Fruit fly (Drosophila melanogaster) whole organism, embryonic: ENCODE measurements around the gene CG2767.

Experiments used
- CG11247 ChIP-seq: fragments of 200-800 bp; sonication (Bioruptor generic); IDR thresholded peaks from 2 replicates; pipeline ENCODE4 v1.3.6; 2022; ENCODE audit warnings: missing biosample characterization, missing genetic modification characterization
- CG11504 ChIP-seq: fragments of 200-800 bp; sonication (Bioruptor generic); optimal IDR thresholded peaks from 3 replicates; lab custom pipeline; 2019; ENCODE audit warnings: missing biosample characterization, mild to moderate bottlenecking, missing genetic modification characterization, moderate library complexity
- CG12104 ChIP-seq: fragments of 200-800 bp; sonication (Bioruptor generic); optimal IDR thresholded peaks from 3 replicates; lab custom pipeline; 2016; ENCODE audit warnings: missing biosample characterization, missing genetic modification characterization
- CG13296 ChIP-seq: fragments of 200-800 bp; sonication (Bioruptor generic); optimal IDR thresholded peaks from 3 replicates; lab custom pipeline; 2018; ENCODE audit warnings: missing biosample characterization, mild to moderate bottlenecking, missing genetic modification characterization
- CG13624 ChIP-seq: fragments of 200-800 bp; sonication (Bioruptor generic); optimal IDR thresholded peaks from 2 replicates; lab custom pipeline; 2016; ENCODE audit warnings: missing biosample characterization, missing genetic modification characterization
- CG1792 ChIP-seq: fragments of 200-800 bp; sonication (Bioruptor generic); optimal IDR thresholded peaks from 2 replicates; lab custom pipeline; 2016; ENCODE audit warnings: missing biosample characterization, missing genetic modification characterization
- CG18011 ChIP-seq: fragments of 200-800 bp; sonication (Bioruptor generic); optimal IDR thresholded peaks from 2 replicates; lab custom pipeline; 2017; ENCODE audit warnings: missing biosample characterization, missing genetic modification characterization, mild to moderate bottlenecking, moderate library complexity, missing genotype
- CG1832 ChIP-seq: fragments of 200-800 bp; sonication (Bioruptor generic); optimal IDR thresholded peaks from 2 replicates; lab custom pipeline; 2017; ENCODE audit warnings: missing biosample characterization, mild to moderate bottlenecking, missing genetic modification characterization, inconsistent platforms
- CG18764 ChIP-seq: fragments of 200-800 bp; sonication (Bioruptor generic); optimal IDR thresholded peaks from 3 replicates; lab custom pipeline; 2016; ENCODE audit warnings: missing biosample characterization, missing genetic modification characterization
- CG32532 ChIP-seq: fragments of 200-800 bp; sonication (Bioruptor generic); IDR thresholded peaks from 2 replicates; pipeline ENCODE4 v1.3.6; 2022; ENCODE audit warnings: missing biosample characterization, missing genetic modification characterization
- CG6175 ChIP-seq: fragments of 200-800 bp; sonication (Bioruptor generic); IDR thresholded peaks from 3 replicates; pipeline ENCODE4 v1.3.6; 2022; ENCODE audit warnings: missing biosample characterization, missing genetic modification characterization
- CG6683 ChIP-seq: fragments of 200-800 bp; sonication (Bioruptor generic); optimal IDR thresholded peaks from 2 replicates; lab custom pipeline; 2017; ENCODE audit warnings: missing biosample characterization, mild to moderate bottlenecking, missing genetic modification characterization, missing genetic modification reagents
- CG6854 ChIP-seq: fragments of 200-800 bp; sonication (Bioruptor generic); optimal IDR thresholded peaks from 3 replicates; lab custom pipeline; 2017; ENCODE audit warnings: missing biosample characterization, mild to moderate bottlenecking, missing genetic modification characterization
- CG7556 ChIP-seq: fragments of 200-800 bp; sonication (Bioruptor generic); optimal IDR thresholded peaks from 2 replicates; lab custom pipeline; 2017; ENCODE audit warnings: missing biosample characterization, mild to moderate bottlenecking, missing genetic modification characterization
- CG7963 ChIP-seq: fragments of 200-800 bp; sonication (Bioruptor generic); IDR thresholded peaks from 3 replicates; pipeline ENCODE4 v1.3.6; 2022; ENCODE audit warnings: missing biosample characterization, missing genetic modification characterization; ENCODE audit not compliant: partially characterized antibody
- CG8359 ChIP-seq: fragments of 200-800 bp; sonication (Bioruptor generic); optimal IDR thresholded peaks from 2 replicates; lab custom pipeline; 2017; ENCODE audit warnings: missing biosample characterization, mild to moderate bottlenecking, missing genetic modification characterization, borderline replicate concordance
- CG8478 ChIP-seq: fragments of >200 bp; optimal IDR thresholded peaks from 2 replicates; lab custom pipeline; 2018
- D19A ChIP-seq: fragments of 200-800 bp; optimal IDR thresholded peaks from 3 replicates; lab custom pipeline; 2019; ENCODE audit warnings: missing biosample characterization, mild to moderate bottlenecking, missing genetic modification characterization, moderate library complexity
- Deaf1 ChIP-seq: fragments of 200-800 bp; optimal IDR thresholded peaks from 3 replicates; lab custom pipeline; 2019; ENCODE audit warnings: missing biosample characterization, mild to moderate bottlenecking, missing genetic modification characterization, moderate library complexity
- Dll ChIP-seq: fragments of 200-800 bp; sonication (Bioruptor generic); IDR thresholded peaks from 4 replicates; pipeline ENCODE4 v1.3.6; 2022; ENCODE audit warnings: missing biosample characterization, missing genetic modification characterization; ENCODE audit not compliant: partially characterized antibody
- Doc3 ChIP-seq: fragments of 200-800 bp; sonication (Bioruptor generic); IDR thresholded peaks from 3 replicates; pipeline ENCODE4 v1.3.6; 2022; ENCODE audit warnings: missing biosample characterization, missing genetic modification characterization; ENCODE audit not compliant: partially characterized antibody
- Dp ChIP-seq: fragments of 200-800 bp; sonication (Bioruptor generic); optimal IDR thresholded peaks from 2 replicates; lab custom pipeline; 2018; ENCODE audit warnings: missing biosample characterization, mild to moderate bottlenecking, missing genetic modification characterization, moderate library complexity
- Drgx ChIP-seq: fragments of 200-800 bp; sonication (Bioruptor generic); IDR thresholded peaks from 2 replicates; pipeline ENCODE4 v1.3.6; 2022; ENCODE audit warnings: missing biosample characterization, missing genetic modification characterization
- Ets97D ChIP-seq: fragments of 200-800 bp; sonication (Bioruptor generic); optimal IDR thresholded peaks from 3 replicates; lab custom pipeline; 2016; ENCODE audit warnings: missing biosample characterization, missing genetic modification characterization
- GATAe ChIP-seq: fragments of 200-800 bp; sonication (Bioruptor generic); conservative IDR thresholded peaks from 2 replicates; pipeline ENCODE4 v1.3.6; 2022; ENCODE audit warnings: missing biosample characterization, missing genetic modification characterization
- Hr39 ChIP-seq: fragments of >200 bp; optimal IDR thresholded peaks from 2 replicates; lab custom pipeline; 2017
- Med ChIP-seq: fragments of 200-800 bp; sonication (Bioruptor generic); peaks from one replicate; lab custom pipeline; 2016; ENCODE audit warnings: missing biosample characterization, missing genetic modification characterization, mild to moderate bottlenecking, inconsistent platforms, moderate library complexity
- Neu2 ChIP-seq: fragments of 200-800 bp; sonication (Bioruptor generic); optimal IDR thresholded peaks from 3 replicates; lab custom pipeline; 2016; ENCODE audit warnings: missing biosample characterization, missing genetic modification characterization, borderline replicate concordance
- Pdp1 ChIP-seq, 2 experiments: fragments of 200-800 bp; sonication (Bioruptor generic); optimal IDR thresholded peaks; 3 replicates each; lab custom pipeline; 2016; ENCODE audit warnings: missing biosample characterization in 2 of 2, missing genetic modification characterization in 2 of 2, mild to moderate bottlenecking in 1 of 2, moderate library complexity in 1 of 2
- Rx ChIP-seq: fragments of 200-800 bp; sonication (Bioruptor generic); IDR thresholded peaks from 2 replicates; pipeline ENCODE4 v1.3.6; 2022; ENCODE audit warnings: missing biosample characterization, missing genetic modification characterization
- Trl ChIP-seq, 3 experiments: fragments of >200 bp in 2 of 3; fragments of 200-800 bp in 1 of 3; sonication (Bioruptor generic) in 1 of 3; optimal IDR thresholded peaks; 2 replicates in 1 of 3; 3 replicates in 2 of 3; lab custom pipeline; 2016 to 2017; ENCODE audit warnings: missing biosample characterization in 1 of 3, missing genetic modification characterization in 1 of 3
- abd-A ChIP-seq: fragments of 200-800 bp; sonication (Bioruptor generic); optimal IDR thresholded peaks from 3 replicates; lab custom pipeline; 2019; ENCODE audit warnings: missing biosample characterization, mild to moderate bottlenecking, missing genetic modification characterization, moderate library complexity
- ap ChIP-seq: fragments of 200-800 bp; sonication (Bioruptor generic); IDR thresholded peaks from 2 replicates; pipeline ENCODE4 v1.3.6; 2022; ENCODE audit warnings: missing biosample characterization, missing genetic modification characterization
- az2 ChIP-seq: fragments of 200-800 bp; sonication (Bioruptor generic); optimal IDR thresholded peaks from 3 replicates; lab custom pipeline; 2016; ENCODE audit warnings: missing biosample characterization, missing genetic modification characterization
- chm ChIP-seq: fragments of 200-800 bp; sonication (Bioruptor generic); IDR thresholded peaks from 2 replicates; pipeline ENCODE4 v1.3.6; 2022; ENCODE audit warnings: missing biosample characterization, missing genetic modification characterization
- ci ChIP-seq: fragments of 200-800 bp; sonication (Bioruptor generic); IDR thresholded peaks from 3 replicates; pipeline ENCODE4 v1.3.6; 2022; ENCODE audit warnings: missing biosample characterization, missing genetic modification characterization
- crp ChIP-seq, 2 experiments: fragments of 200-800 bp; sonication (Bioruptor generic); optimal IDR thresholded peaks; 2 replicates in 1 of 2; 3 replicates in 1 of 2; lab custom pipeline; 2017; ENCODE audit warnings: missing biosample characterization in 2 of 2, missing genetic modification characterization in 2 of 2, mild to moderate bottlenecking in 1 of 2, moderate library complexity in 1 of 2
- exex ChIP-seq: fragments of 200-800 bp; sonication (Bioruptor generic); optimal IDR thresholded peaks from 4 replicates; lab custom pipeline; 2018; ENCODE audit warnings: missing biosample characterization, mild to moderate bottlenecking, missing genetic modification characterization, moderate library complexity
- fd102C ChIP-seq: fragments of 200-800 bp; sonication (Bioruptor generic); optimal IDR thresholded peaks from 2 replicates; lab custom pipeline; 2018; ENCODE audit warnings: missing biosample characterization, mild to moderate bottlenecking, missing genetic modification characterization, moderate library complexity
- ftz-f1 ChIP-seq: fragments of 200-800 bp; sonication (Bioruptor generic); optimal IDR thresholded peaks from 2 replicates; lab custom pipeline; 2016; ENCODE audit warnings: missing biosample characterization, missing genetic modification characterization
- gem ChIP-seq: fragments of 200-800 bp; sonication (Bioruptor generic); optimal IDR thresholded peaks from 2 replicates; lab custom pipeline; 2019; ENCODE audit warnings: missing biosample characterization, mild to moderate bottlenecking, missing genetic modification characterization, moderate library complexity
- grn ChIP-seq: fragments of 200-800 bp; sonication (Bioruptor generic); optimal IDR thresholded peaks from 3 replicates; lab custom pipeline; 2017; ENCODE audit warnings: missing biosample characterization, missing genetic modification characterization
- lmd ChIP-seq: fragments of 200-800 bp; sonication (Bioruptor generic); IDR thresholded peaks from 2 replicates; pipeline ENCODE4 v1.3.6; 2022; ENCODE audit warnings: missing biosample characterization, missing genetic modification characterization
- nerfin-2 ChIP-seq: fragments of 200-800 bp; sonication (Bioruptor generic); IDR thresholded peaks from 2 replicates; pipeline ENCODE4 v1.3.6; 2022; ENCODE audit warnings: missing biosample characterization, missing genetic modification characterization; ENCODE audit not compliant: partially characterized antibody
- nom ChIP-seq: fragments of 200-800 bp; sonication (Bioruptor generic); optimal IDR thresholded peaks from 2 replicates; lab custom pipeline; 2017; ENCODE audit warnings: missing biosample characterization, missing genetic modification characterization, mild to moderate bottlenecking, moderate library complexity, missing genetic modification reagents
- org-1 ChIP-seq: fragments of 200-800 bp; sonication (Bioruptor generic); optimal IDR thresholded peaks from 2 replicates; lab custom pipeline; 2017; ENCODE audit warnings: missing biosample characterization, missing genetic modification characterization
- pan ChIP-seq, 4 experiments: fragments of >200 bp in 3 of 4; fragments of 200-800 bp in 1 of 4; sonication (Bioruptor generic) in 1 of 4; optimal IDR thresholded peaks in 3 of 4; IDR thresholded peaks in 1 of 4; 2 replicates each; pipeline versions ENCODE4 v1.3.6 to Lab custom; 2017 to 2022; ENCODE audit warnings: missing biosample characterization in 2 of 4, missing genetic modification characterization in 2 of 4, mixed read lengths in 1 of 4
- sens ChIP-seq: fragments of 200-800 bp; sonication (Bioruptor generic); peaks from one replicate; lab custom pipeline; 2016; ENCODE audit warnings: missing biosample characterization, missing genetic modification characterization
- sob ChIP-seq: fragments of 200-800 bp; sonication (Bioruptor generic); IDR thresholded peaks from 2 replicates; pipeline ENCODE4 v1.3.6; 2022; ENCODE audit warnings: missing biosample characterization, missing genetic modification characterization
- wek ChIP-seq: fragments of 200-800 bp; sonication (Bioruptor generic); optimal IDR thresholded peaks from 3 replicates; lab custom pipeline; 2018; ENCODE audit warnings: missing biosample characterization, mild to moderate bottlenecking, missing genetic modification characterization, moderate library complexity

Gene CG2767

DNA sequence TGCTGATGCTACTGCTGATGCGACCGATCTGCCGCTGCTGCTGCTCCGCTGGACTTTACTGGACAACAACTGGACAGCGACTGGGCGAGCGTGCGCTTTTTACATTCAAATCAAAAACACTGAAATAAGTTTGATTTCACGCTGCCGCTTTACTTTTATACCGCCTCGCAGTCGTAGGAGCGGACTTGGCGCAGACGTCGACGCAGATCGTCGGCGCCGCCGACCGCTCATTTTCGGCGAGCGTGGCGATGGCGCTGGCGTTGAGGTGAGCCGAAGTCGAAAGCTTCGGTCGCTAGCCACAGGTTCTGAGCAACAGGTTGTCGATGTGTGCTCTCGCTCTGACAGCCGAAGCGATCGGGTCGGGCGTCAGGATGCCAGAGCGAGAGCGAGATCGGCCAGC, 12.2 kb downstream of the CG2767 start, which contains the start of gene Elovl7:
Elovl7 (minus strand) TSS at position 131 of the 400 bp plus-strand sequence.
- no peak for TF ChIP-seq sob (GFP tag; lab: Robert Waterston, UW)
- TF ChIP-seq CG11247 (GFP tag; lab: Robert Waterston, UW), result no peak
- TF ChIP-seq Drgx, result no peak
- no peak for TF ChIP-seq ap
- no peak for TF ChIP-seq crp (GFP tag; optimal IDR thresholded peaks at IDR 0.05; lab: Kevin White, UChicago)
- TF ChIP-seq CG7963 (GFP tag; lab: Robert Waterston, UW), result no peak
- TF ChIP-seq Pdp1 (GFP tag; optimal IDR thresholded peaks at IDR 0.05; lab: Kevin White, UChicago), result no peak
- TF ChIP-seq wek (GFP tag; lab: Kevin White, UChicago), result no peak
- TF ChIP-seq CG6854 (GFP tag; lab: Kevin White, UChicago), result peak; percentile 19
- TF ChIP-seq Dp (GFP tag; lab: Kevin White, UChicago), result no peak
- TF ChIP-seq abd-A (tag; lab: Kevin White, UChicago), result no peak
- no peak for TF ChIP-seq CG11504 (tag; lab: Kevin White, UChicago)
- TF ChIP-seq fd102C (GFP tag; lab: Kevin White, UChicago), result no peak
- TF ChIP-seq Trl (optimal IDR thresholded peaks at IDR 0.05; lab: Kevin White, UChicago), result peak in 1 of 2 experiments; percentile 24
- no peak for TF ChIP-seq Trl (GFP tag; optimal IDR thresholded peaks at IDR 0.05; lab: Kevin White, UChicago)
- peak; percentile 17 for TF ChIP-seq CG13296 (GFP tag; lab: Kevin White, UChicago)
- TF ChIP-seq CG13624 (GFP tag; lab: Kevin White, UChicago), result peak; percentile 1
- TF ChIP-seq CG18011 (GFP tag; lab: Kevin White, UChicago), result no peak
- TF ChIP-seq CG1792 (GFP tag; lab: Kevin White, UChicago), result no peak
- TF ChIP-seq CG6175 (GFP tag; lab: Robert Waterston, UW), result no peak
- no peak for TF ChIP-seq D19A (tag; lab: Kevin White, UChicago)
- no peak for TF ChIP-seq gem (tag; lab: Kevin White, UChicago)
- TF ChIP-seq exex, result no peak
- no peak for TF ChIP-seq az2 (GFP tag; lab: Kevin White, UChicago)
- TF ChIP-seq sens (GFP tag; lab: Kevin White, UChicago), result no peak
- TF ChIP-seq Rx, result no peak
- no peak for TF ChIP-seq pan (optimal IDR thresholded peaks at IDR 0.05; lab: Kevin White, UChicago)
- no peak for TF ChIP-seq pan (GFP tag; optimal IDR thresholded peaks at IDR 0.05 in 1 of 2, IDR thresholded peaks at IDR 0.05 in 1 of 2)
- TF ChIP-seq nerfin-2 (GFP tag; lab: Robert Waterston, UW), result no peak
- TF ChIP-seq CG32532, result 0 out of 2 replicates have a peak, but pooled peaks have one; percentile 12
- TF ChIP-seq ftz-f1 (GFP tag; lab: Kevin White, UChicago), result no peak
- TF ChIP-seq chm, result no peak
- no peak for TF ChIP-seq lmd
- TF ChIP-seq CG7556 (GFP tag; lab: Kevin White, UChicago), result no peak
- 0 out of 3 replicates have a peak, but pooled peaks have one; percentile 47 for TF ChIP-seq ci (GFP tag; lab: Robert Waterston, UW)
- no peak for TF ChIP-seq CG18764 (GFP tag; lab: Kevin White, UChicago)
- peak; percentile 74 for TF ChIP-seq CG8359 (GFP tag; lab: Kevin White, UChicago)
- TF ChIP-seq grn (GFP tag; lab: Kevin White, UChicago), result no peak
- TF ChIP-seq CG6683 (GFP tag; lab: Kevin White, UChicago), result no peak
- TF ChIP-seq Med, result peak; percentile 83
- 0 out of 4 replicates have a peak, but pooled peaks have one; percentile 15 for TF ChIP-seq Dll
- TF ChIP-seq GATAe, result no peak
- TF ChIP-seq CG8478 (lab: Kevin White, UChicago), result no peak
- no peak for TF ChIP-seq Neu2
- no peak for TF ChIP-seq Hr39
- no peak for TF ChIP-seq CG12104 (GFP tag; lab: Kevin White, UChicago)
- TF ChIP-seq Deaf1, result peak; percentile 95
- no peak for TF ChIP-seq org-1 (GFP tag; lab: Kevin White, UChicago)
- TF ChIP-seq Doc3, result no peak
- peak; percentile 22 for TF ChIP-seq CG1832 (GFP tag; lab: Kevin White, UChicago)
- TF ChIP-seq nom (GFP tag; lab: Kevin White, UChicago), result peak; percentile 21
- TF ChIP-seq Ets97D (GFP tag; lab: Kevin White, UChicago), result no peak
